Fruit fly (Drosophila melanogaster): Measurements from ENCODE around the gene Duox.

- no peak for TF ChIP-seq cic (GFP tag; optimal IDR thresholded peaks at IDR 0.05)
- no peak for TF ChIP-seq CG14711 (tag; optimal IDR thresholded peaks at IDR 0.05)
- no peak for TF ChIP-seq CG33017 (tag; optimal IDR thresholded peaks at IDR 0.05)
- TF ChIP-seq bab1 (GFP tag; optimal IDR thresholded peaks at IDR 0.05): no peak
- TF ChIP-seq Clk (GFP tag; optimal IDR thresholded peaks at IDR 0.05): no peak
- no peak for TF ChIP-seq kay (GFP tag; ENCODE audit: borderline replicate concordance)
These were observed 27.5 kb downstream of the Duox start for dm6 chr2L:2802527-2802926.
